Worm (Caenorhabditis elegans) whole organism, young adult: ENCODE results near the gene gcn-1.

Source experiments
- B0035.1 ChIP-seq: sonication (generic microtip); optimal IDR thresholded peaks from 2 replicates; lab custom pipeline; 2016; ENCODE audit warnings: missing genetic modification characterization, mild to moderate bottlenecking, missing compliant biosample characterization, missing genotype, missing genetic modification reagents
- D2030.7 ChIP-seq: fragments of 200-800 bp; sonication (Bioruptor generic); IDR thresholded peaks from 2 replicates; pipeline ENCODE4 v1.3.6; 2022; ENCODE audit warnings: missing genetic modification reagents, missing genetic modification characterization, missing compliant biosample characterization
- F33H1.4 ChIP-seq: fragments of 200-800 bp; sonication (Bioruptor generic); IDR thresholded peaks from 2 replicates; pipeline ENCODE4 v1.3.6; 2022; ENCODE audit warnings: missing genetic modification reagents, missing genetic modification characterization, missing compliant biosample characterization
- F37B4.10 ChIP-seq: fragments of 200-800 bp; sonication (Bioruptor generic); IDR thresholded peaks from 2 replicates; pipeline ENCODE4 v1.3.6; 2022; ENCODE audit warnings: missing genetic modification characterization, missing compliant biosample characterization
- F55B11.4 ChIP-seq: sonication (generic microtip); optimal IDR thresholded peaks from 2 replicates; lab custom pipeline; 2016; ENCODE audit warnings: missing compliant biosample characterization, missing genetic modification characterization, borderline replicate concordance; ENCODE audit not compliant: insufficient read depth
- F57A8.1 ChIP-seq: fragments of 200-800 bp; sonication (Bioruptor generic); optimal IDR thresholded peaks from 2 replicates; lab custom pipeline; 2018; ENCODE audit warnings: mild to moderate bottlenecking, missing genetic modification characterization, moderate library complexity, missing compliant biosample characterization
- K11D2.4 ChIP-seq: fragments of 200-800 bp; sonication (Bioruptor generic); IDR thresholded peaks from 2 replicates; pipeline ENCODE4 v1.3.6; 2022; ENCODE audit warnings: missing genetic modification reagents, missing genetic modification characterization, missing compliant biosample characterization
- K12H6.12 ChIP-seq: fragments of 200-800 bp; sonication (Bioruptor generic); optimal IDR thresholded peaks from 2 replicates; lab custom pipeline; 2018; ENCODE audit warnings: mild to moderate bottlenecking, missing genetic modification characterization, missing compliant biosample characterization
- T26A5.8 ChIP-seq: sonication (generic microtip); optimal IDR thresholded peaks from 2 replicates; lab custom pipeline; 2016; ENCODE audit warnings: missing genetic modification characterization, missing compliant biosample characterization
- Y53G8AR.9 ChIP-seq: fragments of 200-800 bp; sonication (Bioruptor generic); conservative IDR thresholded peaks from 2 replicates; pipeline ENCODE4 v1.3.6; 2022; ENCODE audit warnings: missing genetic modification reagents, missing genetic modification characterization, missing compliant biosample characterization
- ZK185.1 ChIP-seq: sonication (generic microtip); optimal IDR thresholded peaks from 2 replicates; lab custom pipeline; 2016; ENCODE audit warnings: mild to moderate bottlenecking, missing genetic modification characterization, missing compliant biosample characterization; ENCODE audit not compliant: poor library complexity, severe bottlenecking
- aptf-2 ChIP-seq: fragments of 200-800 bp; sonication (Bioruptor generic); conservative IDR thresholded peaks from 2 replicates; pipeline ENCODE4 v1.3.6; 2022; ENCODE audit warnings: missing genetic modification reagents, missing genetic modification characterization, missing compliant biosample characterization
- atf-7 ChIP-seq: sonication (generic microtip); optimal IDR thresholded peaks from 2 replicates; lab custom pipeline; 2017; ENCODE audit warnings: mild to moderate bottlenecking, missing genetic modification characterization, missing compliant biosample characterization
- attf-5 ChIP-seq: fragments of 200-800 bp; sonication (Bioruptor generic); optimal IDR thresholded peaks from 2 replicates; lab custom pipeline; 2018; ENCODE audit warnings: mild to moderate bottlenecking, missing genetic modification characterization, missing compliant biosample characterization
- ceh-100 ChIP-seq: fragments of 200-800 bp; sonication (Bioruptor generic); IDR thresholded peaks from 2 replicates; pipeline ENCODE4 v1.3.6; 2022; ENCODE audit warnings: missing genetic modification reagents, missing genetic modification characterization, missing compliant biosample characterization
- ceh-58 ChIP-seq: fragments of 200-800 bp; sonication (Bioruptor generic); IDR thresholded peaks from 2 replicates; pipeline ENCODE4 v1.3.6; 2022; ENCODE audit warnings: missing genetic modification characterization, missing compliant biosample characterization
- die-1 ChIP-seq: sonication (generic microtip); optimal IDR thresholded peaks from 2 replicates; lab custom pipeline; 2016; ENCODE audit warnings: missing genotype, mild to moderate bottlenecking, missing genetic modification characterization, missing compliant biosample characterization
- dox-1 ChIP-seq: fragments of 200-800 bp; sonication (Bioruptor generic); IDR thresholded peaks from 2 replicates; pipeline ENCODE4 v1.3.6; 2022; ENCODE audit warnings: missing genetic modification reagents, missing genetic modification characterization, missing compliant biosample characterization
- dpff-1 ChIP-seq: sonication (generic microtip); optimal IDR thresholded peaks from 2 replicates; lab custom pipeline; 2017; ENCODE audit warnings: mild to moderate bottlenecking, missing genetic modification characterization, missing compliant biosample characterization
- dpl-1 ChIP-seq: fragments of 150-350 bp; optimal IDR thresholded peaks from 2 replicates; lab custom pipeline; 2014; ENCODE audit warnings: missing biosample characterization, missing genetic modification reagents, missing genetic modification characterization
- egl-18 ChIP-seq: fragments of 200-800 bp; sonication (Bioruptor generic); IDR thresholded peaks from 2 replicates; pipeline ENCODE4 v1.3.6; 2022; ENCODE audit warnings: missing genetic modification reagents, missing genetic modification characterization, missing compliant biosample characterization
- ekl-4 ChIP-seq: fragments of 200-800 bp; sonication (Bioruptor generic); IDR thresholded peaks from 2 replicates; pipeline ENCODE4 v1.3.6; 2022; ENCODE audit warnings: missing genetic modification reagents, missing genetic modification characterization, missing compliant biosample characterization
- hrde-1 ChIP-seq: sonication (generic microtip); optimal IDR thresholded peaks from 2 replicates; lab custom pipeline; 2016; ENCODE audit warnings: missing genetic modification characterization, mild to moderate bottlenecking, missing compliant biosample characterization, moderate library complexity, missing genotype, missing genetic modification reagents, borderline replicate concordance
- let-526 ChIP-seq: fragments of 200-800 bp; sonication (Bioruptor generic); IDR thresholded peaks from 2 replicates; pipeline ENCODE4 v1.3.6; 2022; ENCODE audit warnings: missing genetic modification reagents, missing genetic modification characterization, missing compliant biosample characterization
- lin-26 ChIP-seq: fragments of 200-800 bp; sonication (Bioruptor generic); IDR thresholded peaks from 2 replicates; pipeline ENCODE4 v1.3.6; 2022; ENCODE audit warnings: missing genetic modification reagents, missing genetic modification characterization, missing compliant biosample characterization
- lin-35 ChIP-seq, 3 experiments: fragments of 150-350 bp in 2 of 3; sonication (generic microtip) in 1 of 3; optimal IDR thresholded peaks; 2 replicates each; lab custom pipeline; 2014 to 2018; ENCODE audit warnings: missing biosample characterization in 3 of 3, missing genetic modification characterization in 3 of 3, missing genetic modification reagents in 3 of 3
- lin-54 ChIP-seq: fragments of 200-800 bp; sonication (Bioruptor generic); optimal IDR thresholded peaks from 2 replicates; lab custom pipeline; 2018; ENCODE audit warnings: mild to moderate bottlenecking, missing genetic modification characterization, missing compliant biosample characterization
- mcd-1 ChIP-seq: fragments of 200-800 bp; sonication (Bioruptor generic); IDR thresholded peaks from 2 replicates; pipeline ENCODE4 v1.3.6; 2022; ENCODE audit warnings: missing genetic modification reagents, missing genetic modification characterization, missing compliant biosample characterization
- mes-4 ChIP-seq: sonication (generic microtip); optimal IDR thresholded peaks from 2 replicates; lab custom pipeline; 2016; ENCODE audit warnings: missing genotype, missing genetic modification characterization, missing compliant biosample characterization
- nfya-1 ChIP-seq: sonication (generic microtip); optimal IDR thresholded peaks from 2 replicates; lab custom pipeline; 2017; ENCODE audit warnings: antibody characterized with exemption, missing compliant biosample characterization, missing genetic modification characterization, borderline replicate concordance; ENCODE audit not compliant: insufficient read depth
- nhr-179 ChIP-seq: sonication (generic microtip); optimal IDR thresholded peaks from 2 replicates; lab custom pipeline; 2016; ENCODE audit warnings: mild to moderate bottlenecking, missing genetic modification characterization, missing compliant biosample characterization
- nhr-27 ChIP-seq: fragments of 200-800 bp; sonication (Bioruptor generic); optimal IDR thresholded peaks from 2 replicates; lab custom pipeline; 2018; ENCODE audit warnings: mild to moderate bottlenecking, missing genetic modification characterization, moderate library complexity, missing compliant biosample characterization
- nhr-80 ChIP-seq: sonication (generic microtip); optimal IDR thresholded peaks from 2 replicates; lab custom pipeline; 2016; ENCODE audit warnings: missing genetic modification characterization, missing compliant biosample characterization
- pbrm-1 ChIP-seq: fragments of 200-800 bp; sonication (Bioruptor generic); IDR thresholded peaks from 2 replicates; pipeline ENCODE4 v1.3.6; 2022; ENCODE audit warnings: missing genetic modification reagents, missing genetic modification characterization, missing compliant biosample characterization
- snpc-4 ChIP-seq, 5 experiments: fragments of 150-350 bp in 1 of 5; sonication (generic microtip) in 4 of 5; optimal IDR thresholded peaks; 2 replicates each; lab custom pipeline; 2014 to 2018; ENCODE audit warnings: missing genetic modification characterization in 5 of 5, missing biosample characterization in 3 of 5, antibody characterized with exemption in 2 of 5, mild to moderate bottlenecking in 2 of 5, missing compliant biosample characterization in 2 of 5, missing genotype in 2 of 5, moderate library complexity in 2 of 5, missing genetic modification reagents in 1 of 5
- sptf-2 ChIP-seq: fragments of 200-800 bp; sonication (Bioruptor generic); optimal IDR thresholded peaks from 2 replicates; lab custom pipeline; 2018; ENCODE audit warnings: mild to moderate bottlenecking, missing genetic modification characterization, missing compliant biosample characterization
- zim-3 ChIP-seq: sonication (generic microtip); optimal IDR thresholded peaks from 2 replicates; lab custom pipeline; 2017; ENCODE audit warnings: mild to moderate bottlenecking, missing genetic modification characterization, moderate library complexity, missing compliant biosample characterization
- ztf-28 ChIP-seq: fragments of 200-800 bp; sonication (Bioruptor generic); IDR thresholded peaks from 2 replicates; pipeline ENCODE4 v1.3.6; 2022; ENCODE audit warnings: missing genetic modification reagents, missing genetic modification characterization, missing compliant biosample characterization

The gcn-1 gene

DNA sequence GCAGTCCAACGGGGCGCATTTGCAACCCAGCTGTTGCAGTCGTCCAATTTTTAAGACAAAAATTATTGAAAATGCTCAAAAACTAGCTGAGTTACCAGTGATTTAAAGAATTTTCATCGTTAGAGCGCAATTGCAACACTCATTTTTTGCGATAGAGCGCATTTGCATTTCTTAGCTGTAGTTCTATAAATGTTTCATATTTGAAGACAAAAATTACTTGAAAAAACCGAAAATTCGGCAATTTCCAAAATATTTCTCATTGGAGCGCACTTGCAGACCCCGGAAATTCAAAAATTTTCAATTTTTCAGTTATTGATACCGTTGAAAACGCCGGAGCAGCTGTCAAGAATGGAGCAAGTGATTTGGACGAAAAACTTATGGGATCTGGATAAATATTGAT lies 39.7 kb upstream of the gcn-1 start:
- peak; percentile 55 for TF ChIP-seq mcd-1 (GFP tag; lab: Robert Waterston, UW)
- no peak for TF ChIP-seq egl-18 (GFP tag; lab: Robert Waterston, UW)

- TF ChIP-seq hrde-1 (tag; lab: Kevin White, UChicago): no peak
- TF ChIP-seq B0035.1: no peak
- no peak for TF ChIP-seq attf-5 (GFP tag; lab: Kevin White, UChicago)
- TF ChIP-seq aptf-2 (GFP tag; lab: Robert Waterston, UW): no peak
- TF ChIP-seq nhr-27: no peak
- no peak for TF ChIP-seq ztf-28
- TF ChIP-seq ceh-58 (GFP tag; lab: Robert Waterston, UW): no peak
- TF ChIP-seq Y53G8AR.9 (GFP tag; lab: Robert Waterston, UW): no peak
- TF ChIP-seq F57A8.1 (GFP tag; lab: Kevin White, UChicago): no peak
- no peak for TF ChIP-seq F55B11.4 (tag; lab: Kevin White, UChicago)
- no peak for TF ChIP-seq zim-3 (tag; lab: Kevin White, UChicago)
- TF ChIP-seq nhr-179 (tag; lab: Kevin White, UChicago): no peak
- TF ChIP-seq dpff-1 (tag; lab: Kevin White, UChicago): no peak
- no peak for TF ChIP-seq nhr-80 (tag; lab: Kevin White, UChicago)
- TF ChIP-seq T26A5.8: no peak
- TF ChIP-seq ekl-4 (GFP tag; lab: Robert Waterston, UW): no peak
- TF ChIP-seq, all 124 proteins: peak for 0
These were observed 39.1 kb upstream of the gcn-1 start for ce11 chrIII:2112601-2113176.

- TF ChIP-seq ZK185.1 (no peak), lin-26 (no peak), nfya-1 (no peak), atf-7 (no peak), T26A5.8 (no peak), D2030.7 (GFP tag; lab: Robert Waterston, UW) (no peak), lin-35 (GFP tag; optimal IDR thresholded peaks at IDR 0.05; lab: Kevin White, UChicago) (no peak), K12H6.12 (tag; lab: Kevin White, UChicago) (no peak), pbrm-1 (GFP tag; lab: Robert Waterston, UW) (no peak), let-526 (no peak), mcd-1 (GFP tag; lab: Robert Waterston, UW) (no peak), ceh-58 (GFP tag; lab: Robert Waterston, UW) (no peak), F33H1.4 (no peak), dpff-1 (tag; lab: Kevin White, UChicago) (no peak), sptf-2 (GFP tag; lab: Kevin White, UChicago) (no peak), aptf-2 (GFP tag; lab: Robert Waterston, UW) (no peak), ceh-100 (no peak), K11D2.4 (GFP tag; lab: Robert Waterston, UW) (no peak)
- TF ChIP-seq, all 124 proteins: peak for 0
These were observed 36.4 kb upstream of the gcn-1 start for ce11 chrIII:2115322-2115721.

ce11 chrIII:2116797-2117196 lies 34.9 kb upstream of the gcn-1 start, which contains the start of gene Y48G9A.11:
Gene Y48G9A.11 (minus strand): TSS chrIII:2116897.
- TF ChIP-seq snpc-4 (GFP tag; optimal IDR thresholded peaks at IDR 0.05; lab: Kevin White, UChicago) (no peak), snpc-4 (tag; optimal IDR thresholded peaks at IDR 0.05; lab: Kevin White, UChicago) (no peak), dpl-1 (GFP tag; lab: Kevin White, UChicago) (no peak), F37B4.10 (no peak), lin-54 (peak; percentile 36), die-1 (no peak), F33H1.4 (peak; percentile 33), mes-4 (no peak), dox-1 (GFP tag; lab: Robert Waterston, UW) (no peak), mcd-1 (GFP tag; lab: Robert Waterston, UW) (peak; percentile 39; the same call in 1 of the 2 replicates), lin-26 (no peak), hrde-1 (tag; lab: Kevin White, UChicago) (no peak)
- TF ChIP-seq, all 124 proteins: peak for 3
